Worm (Caenorhabditis elegans) whole organism, young adult: ENCODE data around the gene F28F8.7.

Source experiments
- B0035.1 ChIP-seq: sonication (generic microtip); optimal IDR thresholded peaks from 2 replicates; lab custom pipeline; 2016; ENCODE audit warnings: missing genetic modification characterization, mild to moderate bottlenecking, missing compliant biosample characterization, missing genotype, missing genetic modification reagents
- C06A6.2 ChIP-seq: fragments of 200-800 bp; sonication (Bioruptor generic); conservative IDR thresholded peaks from 2 replicates; pipeline ENCODE4 v1.3.6; 2022; ENCODE audit warnings: missing genetic modification characterization, missing compliant biosample characterization
- C17E4.6 ChIP-seq: fragments of 200-800 bp; sonication (Bioruptor generic); IDR thresholded peaks from 2 replicates; pipeline ENCODE4 v1.3.6; 2022; ENCODE audit warnings: missing genetic modification reagents, missing genetic modification characterization, missing compliant biosample characterization
- F22D6.2 ChIP-seq: sonication (generic microtip); optimal IDR thresholded peaks from 2 replicates; lab custom pipeline; 2016; ENCODE audit warnings: mild to moderate bottlenecking, missing genetic modification characterization, missing compliant biosample characterization
- F23B12.7 ChIP-seq: sonication (generic microtip); optimal IDR thresholded peaks from 2 replicates; lab custom pipeline; 2017; ENCODE audit warnings: missing genetic modification characterization, mild to moderate bottlenecking, missing compliant biosample characterization, antibody characterized with exemption, moderate library complexity; ENCODE audit not compliant: insufficient read depth
- F37B4.10 ChIP-seq: fragments of 200-800 bp; sonication (Bioruptor generic); IDR thresholded peaks from 2 replicates; pipeline ENCODE4 v1.3.6; 2022; ENCODE audit warnings: missing genetic modification characterization, missing compliant biosample characterization
- F52B5.7 ChIP-seq: sonication (generic microtip); optimal IDR thresholded peaks from 2 replicates; lab custom pipeline; 2016; ENCODE audit warnings: mild to moderate bottlenecking, missing genetic modification characterization, missing compliant biosample characterization
- F55B11.4 ChIP-seq: sonication (generic microtip); optimal IDR thresholded peaks from 2 replicates; lab custom pipeline; 2016; ENCODE audit warnings: missing compliant biosample characterization, missing genetic modification characterization, borderline replicate concordance; ENCODE audit not compliant: insufficient read depth
- K11D2.4 ChIP-seq: fragments of 200-800 bp; sonication (Bioruptor generic); IDR thresholded peaks from 2 replicates; pipeline ENCODE4 v1.3.6; 2022; ENCODE audit warnings: missing genetic modification reagents, missing genetic modification characterization, missing compliant biosample characterization
- T26A5.8 ChIP-seq: sonication (generic microtip); optimal IDR thresholded peaks from 2 replicates; lab custom pipeline; 2016; ENCODE audit warnings: missing genetic modification characterization, missing compliant biosample characterization
- Y53F4B.3 ChIP-seq: fragments of 200-800 bp; sonication (Bioruptor generic); IDR thresholded peaks from 2 replicates; pipeline ENCODE4 v1.3.6; 2022; ENCODE audit warnings: missing genetic modification reagents, missing genetic modification characterization, missing compliant biosample characterization
- Y95B8A.8 ChIP-seq: fragments of 200-800 bp; sonication (Bioruptor generic); IDR thresholded peaks from 2 replicates; pipeline ENCODE4 v1.3.6; 2022; ENCODE audit warnings: missing genetic modification reagents, missing genetic modification characterization, missing compliant biosample characterization
- ama-1 ChIP-seq, 3 experiments: fragments of 150-350 bp in 1 of 3; sonication (generic microtip) in 2 of 3; optimal IDR thresholded peaks; 2 replicates each; lab custom pipeline; 2014 to 2018; ENCODE audit warnings: missing biosample characterization in 2 of 3, missing genetic modification characterization in 2 of 3, missing genetic modification reagents in 2 of 3
- attf-6 ChIP-seq: fragments of 200-800 bp; sonication (Bioruptor generic); IDR thresholded peaks from 2 replicates; pipeline ENCODE4 v1.3.6; 2022; ENCODE audit warnings: missing genetic modification reagents, missing genetic modification characterization, missing compliant biosample characterization
- bed-2 ChIP-seq: fragments of 200-800 bp; sonication (Bioruptor generic); IDR thresholded peaks from 2 replicates; pipeline ENCODE4 v1.3.6; 2022; ENCODE audit warnings: missing genetic modification reagents, missing genetic modification characterization, missing compliant biosample characterization
- cebp-2 ChIP-seq: fragments of 200-800 bp; sonication (Bioruptor generic); IDR thresholded peaks from 2 replicates; pipeline ENCODE4 v1.3.6; 2022; ENCODE audit warnings: missing genetic modification characterization, missing compliant biosample characterization
- ceh-27 ChIP-seq: fragments of 200-800 bp; sonication (Bioruptor generic); optimal IDR thresholded peaks from 2 replicates; lab custom pipeline; 2018; ENCODE audit warnings: mild to moderate bottlenecking, missing genetic modification characterization, moderate library complexity, missing compliant biosample characterization
- ceh-40 ChIP-seq: fragments of 200-800 bp; sonication (Bioruptor generic); IDR thresholded peaks from 2 replicates; pipeline ENCODE4 v1.3.6; 2022; ENCODE audit warnings: missing genetic modification characterization, missing compliant biosample characterization
- dox-1 ChIP-seq: fragments of 200-800 bp; sonication (Bioruptor generic); IDR thresholded peaks from 2 replicates; pipeline ENCODE4 v1.3.6; 2022; ENCODE audit warnings: missing genetic modification reagents, missing genetic modification characterization, missing compliant biosample characterization
- dpl-1 ChIP-seq: fragments of 150-350 bp; optimal IDR thresholded peaks from 2 replicates; lab custom pipeline; 2014; ENCODE audit warnings: missing biosample characterization, missing genetic modification reagents, missing genetic modification characterization
- efl-1 ChIP-seq: fragments of 150-350 bp; optimal IDR thresholded peaks from 2 replicates; lab custom pipeline; 2014; ENCODE audit warnings: missing biosample characterization, missing genetic modification reagents, missing genetic modification characterization
- egl-18 ChIP-seq: fragments of 200-800 bp; sonication (Bioruptor generic); IDR thresholded peaks from 2 replicates; pipeline ENCODE4 v1.3.6; 2022; ENCODE audit warnings: missing genetic modification reagents, missing genetic modification characterization, missing compliant biosample characterization
- ekl-4 ChIP-seq: fragments of 200-800 bp; sonication (Bioruptor generic); IDR thresholded peaks from 2 replicates; pipeline ENCODE4 v1.3.6; 2022; ENCODE audit warnings: missing genetic modification reagents, missing genetic modification characterization, missing compliant biosample characterization
- gei-17 ChIP-seq: fragments of 200-800 bp; sonication (Bioruptor generic); optimal IDR thresholded peaks from 2 replicates; lab custom pipeline; 2018; ENCODE audit warnings: mild to moderate bottlenecking, missing genetic modification characterization, missing compliant biosample characterization
- him-1 ChIP-seq: sonication (generic microtip); optimal IDR thresholded peaks from 2 replicates; lab custom pipeline; 2016; ENCODE audit warnings: missing genotype, missing genetic modification reagents, missing genetic modification characterization, missing compliant biosample characterization
- hlh-12 ChIP-seq: sonication (generic microtip); optimal IDR thresholded peaks from 2 replicates; lab custom pipeline; 2016; ENCODE audit warnings: missing genetic modification characterization, missing compliant biosample characterization
- hlh-26 ChIP-seq: fragments of 200-800 bp; sonication (Bioruptor generic); conservative IDR thresholded peaks from 2 replicates; pipeline ENCODE4 v1.3.6; 2022; ENCODE audit warnings: missing genetic modification reagents, missing genetic modification characterization, missing compliant biosample characterization
- hmg-20 ChIP-seq: fragments of 200-800 bp; sonication (Bioruptor generic); IDR thresholded peaks from 2 replicates; pipeline ENCODE4 v1.3.6; 2022; ENCODE audit warnings: missing genetic modification reagents, missing genetic modification characterization, missing compliant biosample characterization
- hrde-1 ChIP-seq: sonication (generic microtip); optimal IDR thresholded peaks from 2 replicates; lab custom pipeline; 2016; ENCODE audit warnings: missing genetic modification characterization, mild to moderate bottlenecking, missing compliant biosample characterization, moderate library complexity, missing genotype, missing genetic modification reagents, borderline replicate concordance
- madf-10 ChIP-seq: sonication (generic microtip); optimal IDR thresholded peaks from 2 replicates; lab custom pipeline; 2016; ENCODE audit warnings: mild to moderate bottlenecking, missing genetic modification characterization, missing compliant biosample characterization
- madf-6 ChIP-seq: fragments of 200-800 bp; sonication (Bioruptor generic); IDR thresholded peaks from 2 replicates; pipeline ENCODE4 v1.3.6; 2022; ENCODE audit warnings: missing genetic modification reagents, missing genetic modification characterization, missing compliant biosample characterization
- mes-4 ChIP-seq: sonication (generic microtip); optimal IDR thresholded peaks from 2 replicates; lab custom pipeline; 2016; ENCODE audit warnings: missing genotype, missing genetic modification characterization, missing compliant biosample characterization
- nfya-1 ChIP-seq: sonication (generic microtip); optimal IDR thresholded peaks from 2 replicates; lab custom pipeline; 2017; ENCODE audit warnings: antibody characterized with exemption, missing compliant biosample characterization, missing genetic modification characterization, borderline replicate concordance; ENCODE audit not compliant: insufficient read depth
- nfyb-1 ChIP-seq: fragments of 200-800 bp; sonication (Bioruptor generic); IDR thresholded peaks from 2 replicates; pipeline ENCODE4 v1.3.6; 2022; ENCODE audit warnings: missing genetic modification reagents, missing genetic modification characterization, missing compliant biosample characterization
- nhr-120 ChIP-seq: fragments of 200-800 bp; sonication (Bioruptor generic); IDR thresholded peaks from 2 replicates; pipeline ENCODE4 v1.3.6; 2022; ENCODE audit warnings: missing genetic modification characterization, missing compliant biosample characterization
- nhr-179 ChIP-seq: sonication (generic microtip); optimal IDR thresholded peaks from 2 replicates; lab custom pipeline; 2016; ENCODE audit warnings: mild to moderate bottlenecking, missing genetic modification characterization, missing compliant biosample characterization
- pbrm-1 ChIP-seq: fragments of 200-800 bp; sonication (Bioruptor generic); IDR thresholded peaks from 2 replicates; pipeline ENCODE4 v1.3.6; 2022; ENCODE audit warnings: missing genetic modification reagents, missing genetic modification characterization, missing compliant biosample characterization
- rcor-1 ChIP-seq: fragments of 200-800 bp; sonication (Bioruptor generic); IDR thresholded peaks from 2 replicates; pipeline ENCODE4 v1.3.6; 2022; ENCODE audit warnings: missing genetic modification reagents, missing genetic modification characterization, missing compliant biosample characterization
- repo-1 ChIP-seq: sonication (generic microtip); optimal IDR thresholded peaks from 2 replicates; lab custom pipeline; 2017; ENCODE audit warnings: mild to moderate bottlenecking, missing genetic modification characterization, missing compliant biosample characterization
- rpc-1 ChIP-seq, 2 experiments: fragments of 150-350 bp in 1 of 2; sonication (generic microtip) in 1 of 2; optimal IDR thresholded peaks; 2 replicates each; lab custom pipeline; 2014 to 2018; ENCODE audit warnings: missing biosample characterization in 1 of 2, missing genetic modification characterization in 1 of 2, missing genetic modification reagents in 1 of 2, missing genotype in 1 of 2
- sdz-38 ChIP-seq: sonication (generic microtip); optimal IDR thresholded peaks from 2 replicates; lab custom pipeline; 2016; ENCODE audit warnings: missing genotype, missing genetic modification characterization, missing compliant biosample characterization
- snpc-1.1 ChIP-seq: sonication (generic microtip); optimal IDR thresholded peaks from 2 replicates; lab custom pipeline; 2017; ENCODE audit warnings: missing genetic modification characterization, mild to moderate bottlenecking, missing compliant biosample characterization, antibody characterized with exemption, moderate library complexity, missing genotype, missing genetic modification reagents; ENCODE audit not compliant: insufficient read depth
- snpc-4 ChIP-seq, 5 experiments: fragments of 150-350 bp in 1 of 5; sonication (generic microtip) in 4 of 5; optimal IDR thresholded peaks; 2 replicates each; lab custom pipeline; 2014 to 2018; ENCODE audit warnings: missing genetic modification characterization in 5 of 5, missing biosample characterization in 3 of 5, antibody characterized with exemption in 2 of 5, mild to moderate bottlenecking in 2 of 5, missing compliant biosample characterization in 2 of 5, missing genotype in 2 of 5, moderate library complexity in 2 of 5, missing genetic modification reagents in 1 of 5
- xnd-1 ChIP-seq: sonication (generic microtip); optimal IDR thresholded peaks from 2 replicates; lab custom pipeline; 2016; ENCODE audit warnings: missing genotype, missing genetic modification reagents, missing genetic modification characterization, missing compliant biosample characterization
- ztf-25 ChIP-seq: fragments of 200-800 bp; sonication (Bioruptor generic); IDR thresholded peaks from 2 replicates; pipeline ENCODE4 v1.3.6; 2022; ENCODE audit warnings: missing genetic modification reagents, missing genetic modification characterization, missing compliant biosample characterization
- ztf-26 ChIP-seq: sonication (generic microtip); optimal IDR thresholded peaks from 2 replicates; lab custom pipeline; 2017; ENCODE audit warnings: missing genetic modification characterization, missing compliant biosample characterization
- ztf-3 ChIP-seq: fragments of 200-800 bp; sonication (Bioruptor generic); optimal IDR thresholded peaks from 2 replicates; lab custom pipeline; 2018; ENCODE audit warnings: mild to moderate bottlenecking, missing genetic modification characterization, missing compliant biosample characterization

The F28F8.7 gene

ce11 chrV:15551642-15552041 lies 38.8 kb downstream of the F28F8.7 start (continued):
- TF ChIP-seq ama-1 (optimal IDR thresholded peaks at IDR 0.05; lab: Kevin White, UChicago) (no peak), ama-1 (GFP tag; optimal IDR thresholded peaks at IDR 0.05; lab: Kevin White, UChicago) (peak; percentile 22 to 32), mes-4 (tag; lab: Kevin White, UChicago) (peak; percentile 32), hmg-20 (GFP tag; lab: Robert Waterston, UW) (0 out of 2 replicates have a peak, but pooled peaks have one; percentile 6), hlh-12 (tag; lab: Kevin White, UChicago) (no peak), nfyb-1 (GFP tag; lab: Robert Waterston, UW) (peak; percentile 88), ztf-25 (GFP tag; lab: Robert Waterston, UW) (peak; percentile 58; the same call in 1 of the 2 replicates), F55B11.4 (no peak), nfya-1 (tag; lab: Kevin White, UChicago) (no peak), B0035.1 (tag; lab: Kevin White, UChicago) (peak; percentile 31), rcor-1 (0 out of 2 replicates have a peak, but pooled peaks have one; percentile 43), K11D2.4 (GFP tag; lab: Robert Waterston, UW) (no peak), F52B5.7 (tag; lab: Kevin White, UChicago) (no peak), dox-1 (GFP tag; lab: Robert Waterston, UW) (peak; percentile 63), cebp-2 (GFP tag; lab: Robert Waterston, UW) (0 out of 2 replicates have a peak, but pooled peaks have one; percentile 74), gei-17 (no peak), madf-6 (GFP tag; lab: Robert Waterston, UW) (peak; percentile 44), dpl-1 (GFP tag; lab: Kevin White, UChicago) (no peak), hrde-1 (tag; lab: Kevin White, UChicago) (peak; percentile 7), nhr-179 (tag; lab: Kevin White, UChicago) (peak; percentile 44), sdz-38 (tag; lab: Kevin White, UChicago) (no peak), rpc-1 (optimal IDR thresholded peaks at IDR 0.05; lab: Kevin White, UChicago) (peak; percentile 80), rpc-1 (tag; optimal IDR thresholded peaks at IDR 0.05; lab: Kevin White, UChicago) (peak; percentile 85), bed-2 (GFP tag; lab: Robert Waterston, UW) (no peak), Y53F4B.3 (peak; percentile 52; the same call in 1 of the 2 replicates), snpc-4 (GFP tag; optimal IDR thresholded peaks at IDR 0.05; lab: Kevin White, UChicago) (peak; percentile 47), snpc-4 (tag; optimal IDR thresholded peaks at IDR 0.05; lab: Kevin White, UChicago) (peak in 3 of 4 experiments; percentile 33 to 68 (median 43)), Y95B8A.8 (GFP tag; lab: Robert Waterston, UW) (no peak), ceh-27 (peak; percentile 17), ekl-4 (GFP tag; lab: Robert Waterston, UW) (no peak), F22D6.2 (tag; lab: Kevin White, UChicago) (no peak), xnd-1 (tag; lab: Kevin White, UChicago) (no peak), attf-6 (GFP tag; lab: Robert Waterston, UW) (no peak), F37B4.10 (GFP tag; lab: Robert Waterston, UW) (no peak), C06A6.2 (GFP tag; lab: Robert Waterston, UW) (no peak), him-1 (tag; lab: Kevin White, UChicago) (peak; percentile 71), snpc-1.1 (tag; lab: Kevin White, UChicago) (peak; percentile 19), T26A5.8 (tag; lab: Kevin White, UChicago) (no peak), ceh-40 (0 out of 2 replicates have a peak, but pooled peaks have one; percentile 12), egl-18 (GFP tag; lab: Robert Waterston, UW) (no peak), pbrm-1 (GFP tag; lab: Robert Waterston, UW) (peak; percentile 62), madf-10 (tag; lab: Kevin White, UChicago) (peak; percentile 62), C17E4.6 (GFP tag; lab: Robert Waterston, UW) (peak; percentile 30; the same call in 1 of the 2 replicates), efl-1 (GFP tag; lab: Kevin White, UChicago) (no peak), ztf-3 (GFP tag; lab: Kevin White, UChicago) (no peak), hlh-26 (GFP tag; lab: Robert Waterston, UW) (no peak), nhr-120 (GFP tag; lab: Robert Waterston, UW) (no peak), ztf-26 (tag; lab: Kevin White, UChicago) (peak; percentile 39), F23B12.7 (tag; lab: Kevin White, UChicago) (peak; percentile 58), repo-1 (tag; lab: Kevin White, UChicago) (peak; percentile 2)
